Worm (Caenorhabditis elegans): ENCODE measurements around the gene eif-1.A.

DNA sequence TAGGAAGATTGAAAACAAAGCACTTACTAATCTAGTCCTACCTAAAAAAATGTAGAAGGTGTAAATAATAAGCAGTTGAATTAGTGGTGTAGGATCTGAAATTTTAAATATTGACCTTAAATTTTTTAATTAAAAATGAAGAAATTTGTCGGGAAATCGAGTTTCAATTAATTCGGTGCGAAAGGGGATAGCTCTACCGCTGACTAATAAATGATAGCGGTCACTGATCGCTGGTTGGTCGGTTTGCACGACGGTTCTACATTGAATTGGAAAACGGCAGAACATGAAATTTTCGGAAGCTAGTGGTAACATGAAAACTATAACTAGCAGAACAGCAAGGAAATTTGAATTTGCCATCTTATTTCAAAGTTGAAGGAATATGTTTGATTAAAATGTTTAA is 30.6 kb upstream of the eif-1.A start, which contains the start of gene set-15:
- no peak for TF ChIP-seq hnd-1 (tag; optimal IDR thresholded peaks at IDR 0.05)
- no peak for TF ChIP-seq tra-4 (tag; optimal IDR thresholded peaks at IDR 0.05)

Data from whole organism, early embryonic.